Fruit fly (Drosophila melanogaster): ENCODE results near the gene CG4701.

DNA sequence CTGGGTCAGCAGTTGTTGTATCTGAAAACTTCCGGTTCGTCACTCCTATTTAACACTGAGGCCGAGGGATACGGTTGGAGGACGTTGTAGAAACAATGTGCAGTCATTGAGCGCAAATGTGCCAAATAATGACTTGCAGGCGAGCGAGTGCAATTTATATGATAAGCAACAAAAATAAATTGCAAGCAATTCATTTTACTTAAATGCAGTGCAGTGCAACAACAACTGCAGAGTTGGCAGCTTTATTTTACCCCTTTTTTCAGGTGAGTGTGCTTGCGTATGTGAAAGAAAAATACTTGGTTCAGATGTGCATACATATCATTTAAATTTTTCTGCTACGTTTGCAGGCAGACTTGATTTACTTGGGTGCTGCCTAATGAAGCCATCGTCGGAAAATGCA lies 19.6 kb upstream of the CG4701 start:
- no peak for TF ChIP-seq CG12605 (GFP tag; IDR thresholded peaks at IDR 0.05)
- no peak for TF ChIP-seq CG10348 (GFP tag; IDR thresholded peaks at IDR 0.05)
- TF ChIP-seq CG32121 (GFP tag; IDR thresholded peaks at IDR 0.05): no peak
